Worm (Caenorhabditis elegans) whole organism, late embryonic: Measurements from ENCODE around the gene flad-1.

Source experiments
- C08G9.2 ChIP-seq: sonication (generic microtip); optimal IDR thresholded peaks from 2 replicates; lab custom pipeline; 2016; ENCODE audit warnings: mild to moderate bottlenecking, missing genetic modification characterization, moderate library complexity, missing compliant biosample characterization
- F13H6.1 ChIP-seq: sonication (generic microtip); optimal IDR thresholded peaks from 2 replicates; lab custom pipeline; 2016; ENCODE audit warnings: missing genetic modification characterization, missing compliant biosample characterization
- K09A11.1 ChIP-seq: sonication (generic microtip); optimal IDR thresholded peaks from 2 replicates; lab custom pipeline; 2017; ENCODE audit warnings: antibody characterized with exemption, mild to moderate bottlenecking, missing genetic modification characterization, missing compliant biosample characterization; ENCODE audit not compliant: insufficient read depth
- T23F11.4 ChIP-seq: fragments of 200-800 bp; sonication (Bioruptor generic); optimal IDR thresholded peaks from 2 replicates; lab custom pipeline; 2018; ENCODE audit warnings: mild to moderate bottlenecking, missing genetic modification characterization, missing compliant biosample characterization
- Y22D7AL.16 ChIP-seq: sonication (generic microtip); optimal IDR thresholded peaks from 2 replicates; lab custom pipeline; 2016; ENCODE audit warnings: missing genetic modification characterization, missing compliant biosample characterization
- ahr-1 ChIP-seq: sonication (generic microtip); optimal IDR thresholded peaks from 2 replicates; lab custom pipeline; 2016; ENCODE audit warnings: missing genetic modification characterization, missing compliant biosample characterization
- ama-1 ChIP-seq: fragments of 150-350 bp; optimal IDR thresholded peaks from 2 replicates; lab custom pipeline; 2014
- ceh-14 ChIP-seq: sonication (generic microtip); optimal IDR thresholded peaks from 2 replicates; lab custom pipeline; 2016; ENCODE audit warnings: missing genotype, missing genetic modification characterization, missing compliant biosample characterization
- ceh-18 ChIP-seq: sonication (generic microtip); optimal IDR thresholded peaks from 2 replicates; lab custom pipeline; 2016; ENCODE audit warnings: missing genetic modification characterization, missing compliant biosample characterization
- ceh-24 ChIP-seq: sonication (generic microtip); optimal IDR thresholded peaks from 2 replicates; lab custom pipeline; 2016; ENCODE audit warnings: mild to moderate bottlenecking, missing genetic modification characterization, missing compliant biosample characterization
- ceh-45 ChIP-seq: fragments of 200-800 bp; sonication (Bioruptor generic); IDR thresholded peaks from 2 replicates; pipeline ENCODE4 v1.3.6; 2022; ENCODE audit warnings: missing genetic modification reagents, missing genetic modification characterization, missing compliant biosample characterization
- ceh-48 ChIP-seq: sonication (generic microtip); optimal IDR thresholded peaks from 2 replicates; lab custom pipeline; 2016; ENCODE audit warnings: missing genetic modification characterization, inconsistent platforms, missing compliant biosample characterization
- ceh-6 ChIP-seq: fragments of 200-800 bp; sonication (Bioruptor generic); optimal IDR thresholded peaks from 2 replicates; lab custom pipeline; 2018; ENCODE audit warnings: mild to moderate bottlenecking, missing genetic modification characterization, missing compliant biosample characterization
- elt-2 ChIP-seq: sonication (generic microtip); optimal IDR thresholded peaks from 2 replicates; lab custom pipeline; 2016; ENCODE audit warnings: missing genetic modification reagents, missing genetic modification characterization, missing compliant biosample characterization
- gmeb-2 ChIP-seq: sonication (generic microtip); optimal IDR thresholded peaks from 2 replicates; lab custom pipeline; 2016; ENCODE audit warnings: missing genetic modification characterization, inconsistent platforms, missing compliant biosample characterization
- hlh-13 ChIP-seq: fragments of 200-800 bp; sonication (Bioruptor generic); optimal IDR thresholded peaks from 2 replicates; lab custom pipeline; 2018; ENCODE audit warnings: mild to moderate bottlenecking, missing genetic modification characterization, missing compliant biosample characterization
- hlh-30 ChIP-seq: sonication (generic microtip); optimal IDR thresholded peaks from 2 replicates; lab custom pipeline; 2017; ENCODE audit warnings: antibody characterized with exemption, missing genetic modification characterization, missing compliant biosample characterization; ENCODE audit not compliant: insufficient read depth
- hlh-8 ChIP-seq: sonication (generic microtip); optimal IDR thresholded peaks from 2 replicates; lab custom pipeline; 2016; ENCODE audit warnings: missing genotype, missing genetic modification characterization, missing compliant biosample characterization
- lim-6 ChIP-seq: sonication (generic microtip); optimal IDR thresholded peaks from 2 replicates; lab custom pipeline; 2016; ENCODE audit warnings: missing genetic modification characterization, missing compliant biosample characterization
- lin-11 ChIP-seq: fragments of 200-800 bp; sonication (Bioruptor generic); optimal IDR thresholded peaks from 2 replicates; lab custom pipeline; 2018; ENCODE audit warnings: mild to moderate bottlenecking, missing genetic modification characterization, missing compliant biosample characterization
- madf-2 ChIP-seq: sonication (generic microtip); optimal IDR thresholded peaks from 2 replicates; lab custom pipeline; 2017; ENCODE audit warnings: missing genetic modification characterization, missing compliant biosample characterization
- mec-3 ChIP-seq: sonication (generic microtip); optimal IDR thresholded peaks from 2 replicates; lab custom pipeline; 2016; ENCODE audit warnings: borderline replicate concordance, missing genetic modification characterization, missing compliant biosample characterization
- nfya-1 ChIP-seq: sonication (generic microtip); optimal IDR thresholded peaks from 2 replicates; lab custom pipeline; 2017; ENCODE audit warnings: missing genetic modification characterization, mild to moderate bottlenecking, missing compliant biosample characterization, antibody characterized with exemption, moderate library complexity
- nhr-11 ChIP-seq: fragments of 150-350 bp; optimal IDR thresholded peaks from 2 replicates; lab custom pipeline; 2014; ENCODE audit warnings: missing biosample characterization, missing genetic modification characterization
- npax-4 ChIP-seq: sonication (generic microtip); optimal IDR thresholded peaks from 2 replicates; lab custom pipeline; 2016; ENCODE audit warnings: missing genetic modification characterization, missing compliant biosample characterization
- pax-1 ChIP-seq: fragments of 150-350 bp; optimal IDR thresholded peaks from 2 replicates; lab custom pipeline; 2014; ENCODE audit warnings: missing biosample characterization, missing genetic modification characterization
- pha-4 ChIP-seq: fragments of 150-350 bp; optimal IDR thresholded peaks from 2 replicates; lab custom pipeline; 2018; ENCODE audit warnings: missing biosample characterization, missing genetic modification reagents, missing genetic modification characterization
- pqm-1 ChIP-seq: sonication (generic microtip); optimal IDR thresholded peaks from 2 replicates; lab custom pipeline; 2016; ENCODE audit warnings: missing genetic modification characterization, missing compliant biosample characterization
- ref-2 ChIP-seq: sonication (generic microtip); optimal IDR thresholded peaks from 2 replicates; lab custom pipeline; 2016; ENCODE audit warnings: missing genetic modification characterization, missing compliant biosample characterization
- rnt-1 ChIP-seq: sonication (generic microtip); optimal IDR thresholded peaks from 2 replicates; lab custom pipeline; 2016; ENCODE audit warnings: missing genetic modification characterization, missing compliant biosample characterization
- sox-4 ChIP-seq: sonication (generic microtip); optimal IDR thresholded peaks from 2 replicates; lab custom pipeline; 2017; ENCODE audit warnings: mild to moderate bottlenecking, missing genetic modification characterization, inconsistent platforms, missing compliant biosample characterization
- tbx-2 ChIP-seq: sonication (generic microtip); optimal IDR thresholded peaks from 2 replicates; lab custom pipeline; 2016; ENCODE audit warnings: missing genetic modification characterization, missing compliant biosample characterization
- ttx-3 ChIP-seq: sonication (generic microtip); optimal IDR thresholded peaks from 2 replicates; lab custom pipeline; 2016; ENCODE audit warnings: missing genetic modification reagents, missing genetic modification characterization, missing compliant biosample characterization
- unc-42 ChIP-seq: sonication (generic microtip); optimal IDR thresholded peaks from 2 replicates; lab custom pipeline; 2016; ENCODE audit warnings: missing genotype, missing genetic modification characterization, missing compliant biosample characterization
- unc-55 ChIP-seq: sonication (generic microtip); optimal IDR thresholded peaks from 2 replicates; lab custom pipeline; 2017; ENCODE audit warnings: missing biosample characterization, missing genetic modification reagents, missing genetic modification characterization
- unc-86 ChIP-seq: sonication (generic microtip); optimal IDR thresholded peaks from 2 replicates; lab custom pipeline; 2016; ENCODE audit warnings: missing genetic modification characterization, missing compliant biosample characterization
- zip-5 ChIP-seq: sonication (generic microtip); optimal IDR thresholded peaks from 2 replicates; lab custom pipeline; 2016; ENCODE audit warnings: missing genetic modification characterization, missing compliant biosample characterization
- ztf-16 ChIP-seq: sonication (generic microtip); optimal IDR thresholded peaks from 2 replicates; lab custom pipeline; 2017; ENCODE audit warnings: missing genetic modification characterization, missing compliant biosample characterization

The flad-1 gene

DNA sequence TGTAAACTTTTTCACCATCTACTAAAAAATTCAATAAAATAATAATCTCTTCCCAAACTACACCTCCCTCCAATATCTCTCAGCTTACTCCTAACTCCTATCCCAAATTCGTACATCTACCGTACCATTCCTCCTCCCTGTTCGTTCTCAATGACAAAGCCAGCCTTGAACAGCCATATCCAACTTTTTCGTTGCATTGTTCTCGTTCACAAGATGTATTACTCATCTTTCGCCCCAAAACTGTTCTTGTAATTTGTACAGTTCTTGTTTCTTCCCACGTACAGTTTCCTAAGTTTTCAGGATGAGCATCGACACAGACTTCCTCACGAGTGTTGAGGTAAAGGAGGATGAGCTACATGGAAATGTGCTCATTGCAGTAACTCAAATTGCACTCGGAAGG, 10.9 kb downstream of the flad-1 start, which contains the start of gene egl-43:
Gene egl-43 (plus strand): TSS at position 301 of the 400 bp plus-strand sequence.
- TF ChIP-seq ahr-1 (tag; lab: Kevin White, UChicago), result no peak
- TF ChIP-seq ama-1 (lab: Kevin White, UChicago), result no peak
- TF ChIP-seq nhr-11 (tag; lab: Kevin White, UChicago), result no peak
- TF ChIP-seq C08G9.2 (tag; lab: Kevin White, UChicago), result no peak
- no peak for TF ChIP-seq unc-86 (tag; lab: Kevin White, UChicago)
- no peak for TF ChIP-seq unc-42 (tag; lab: Kevin White, UChicago)
- TF ChIP-seq ttx-3, result no peak
- no peak for TF ChIP-seq npax-4 (tag; lab: Kevin White, UChicago)
- no peak for TF ChIP-seq Y22D7AL.16
- no peak for TF ChIP-seq ceh-24 (tag; lab: Kevin White, UChicago)
- no peak for TF ChIP-seq gmeb-2 (tag; lab: Kevin White, UChicago)
- TF ChIP-seq zip-5 (tag; lab: Kevin White, UChicago), result no peak
- no peak for TF ChIP-seq pax-1
- TF ChIP-seq hlh-13 (GFP tag; lab: Kevin White, UChicago), result no peak
- TF ChIP-seq F13H6.1 (tag; lab: Kevin White, UChicago), result no peak

DNA sequence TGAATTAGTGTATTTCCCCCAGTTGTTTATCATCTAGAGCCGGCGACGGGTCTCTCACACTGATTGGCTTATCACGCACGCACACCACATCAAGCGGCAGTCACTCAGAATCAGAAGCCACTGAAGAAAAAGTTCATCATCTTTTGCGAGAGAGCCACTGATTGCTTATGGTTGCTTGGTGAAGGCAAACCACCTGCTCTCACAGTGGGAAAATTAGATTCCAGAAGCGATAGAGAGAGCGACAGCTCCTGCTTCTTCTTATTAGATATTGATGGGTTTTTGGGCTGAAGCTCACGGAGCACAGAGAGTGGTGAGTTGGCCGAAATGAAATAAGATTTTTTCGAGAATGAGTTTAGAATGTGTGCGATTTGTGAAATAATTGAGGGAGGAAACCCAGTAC, 12.2 kb downstream of the flad-1 start:
- TF ChIP-seq madf-2 (no peak), ceh-24 (tag; lab: Kevin White, UChicago) (no peak), sox-4 (tag; lab: Kevin White, UChicago) (no peak), pha-4 (tag; lab: Kevin White, UChicago) (no peak), gmeb-2 (tag; lab: Kevin White, UChicago) (no peak), ceh-45 (GFP tag; lab: Robert Waterston, UW) (no peak), unc-55 (no peak), pax-1 (no peak)

DNA sequence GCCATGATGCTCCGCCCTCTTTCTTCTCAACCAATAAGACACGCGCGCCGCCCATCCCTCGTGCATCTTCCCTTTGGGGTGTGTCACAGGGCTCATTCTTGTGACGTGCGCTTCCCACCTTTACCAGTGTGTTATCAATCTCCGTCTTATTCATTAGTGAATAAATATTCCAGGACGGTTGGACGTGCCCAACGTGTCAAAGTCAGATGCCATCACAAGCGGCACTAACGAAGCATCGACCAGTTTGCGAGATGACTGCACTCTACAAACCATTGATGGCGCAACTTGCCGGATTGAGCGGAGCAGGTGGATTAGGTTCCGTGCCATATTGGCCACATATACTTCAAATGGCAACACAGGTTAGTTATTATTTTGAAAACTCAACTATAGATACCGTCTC, 16.2 kb downstream of the flad-1 start:
- TF ChIP-seq nfya-1 (tag; lab: Kevin White, UChicago) (peak; percentile 23), K09A11.1 (tag; lab: Kevin White, UChicago) (no peak), nhr-11 (tag; lab: Kevin White, UChicago) (no peak), ref-2 (tag; lab: Kevin White, UChicago) (peak; percentile 10), hlh-30 (peak; percentile 36), tbx-2 (peak; percentile 12)

DNA sequence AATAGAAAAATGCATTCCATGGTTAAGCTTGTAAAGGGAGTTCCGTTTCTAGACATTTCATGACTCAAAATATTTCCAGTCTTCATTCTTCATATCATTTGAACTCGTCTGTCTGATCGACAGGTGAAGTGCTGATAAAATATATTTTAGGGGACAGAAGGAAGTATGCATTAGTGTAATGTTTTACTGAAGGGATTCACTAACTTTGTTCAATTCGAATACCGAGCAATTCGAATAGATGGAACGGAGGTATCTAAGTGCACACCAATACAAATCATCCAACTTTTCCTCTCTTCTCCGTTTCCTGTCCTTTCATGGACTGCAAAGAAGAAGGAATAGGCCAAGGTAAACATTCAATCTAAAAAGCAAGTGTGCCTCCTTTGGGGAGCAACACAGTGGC, 19.9 kb downstream of the flad-1 start:
- TF ChIP-seq elt-2 (no peak), ref-2 (tag; lab: Kevin White, UChicago) (no peak), T23F11.4 (no peak), ceh-14 (tag; lab: Kevin White, UChicago) (no peak), tbx-2 (no peak), lim-6 (tag; lab: Kevin White, UChicago) (no peak), lin-11 (tag; lab: Kevin White, UChicago) (no peak), pha-4 (tag; lab: Kevin White, UChicago) (no peak), ceh-6 (GFP tag; lab: Kevin White, UChicago) (no peak), mec-3 (no peak), rnt-1 (tag; lab: Kevin White, UChicago) (no peak)
- TF ChIP-seq, all 69 proteins: peak for 0

DNA sequence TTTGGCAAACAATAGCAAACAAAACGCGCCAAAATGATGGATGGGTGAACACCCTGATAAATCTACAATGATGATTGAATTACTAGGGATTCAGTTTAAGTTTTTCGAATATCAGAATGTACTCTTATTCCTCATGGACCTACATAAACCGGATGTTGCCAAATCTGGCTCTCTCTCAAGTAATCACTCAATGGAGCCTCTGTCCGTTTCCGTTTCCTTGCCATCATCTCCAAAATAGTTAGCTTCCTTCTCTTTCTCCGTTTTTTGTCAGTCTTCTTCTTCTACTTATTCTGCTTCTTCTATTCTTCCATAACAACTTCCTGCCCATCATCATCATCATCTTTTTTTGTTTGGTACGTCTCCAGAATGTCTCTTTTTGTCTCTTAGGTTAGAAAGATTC, 21.4 kb downstream of the flad-1 start:
- TF ChIP-seq F13H6.1 (tag; lab: Kevin White, UChicago), result no peak
- TF ChIP-seq ceh-48 (tag; lab: Kevin White, UChicago), result no peak
- no peak for TF ChIP-seq lin-11 (tag; lab: Kevin White, UChicago)
- no peak for TF ChIP-seq ceh-18 (tag; lab: Kevin White, UChicago)
- no peak for TF ChIP-seq hlh-8
- TF ChIP-seq pqm-1 (tag; lab: Kevin White, UChicago), result no peak
- no peak for TF ChIP-seq ztf-16 (tag; lab: Kevin White, UChicago)
